Worm (Caenorhabditis elegans) whole organism, midembryonic: ENCODE results near the gene C31H2.3.

ENCODE experiments used
- T22C8.4 ChIP-seq: fragments of 200-800 bp; sonication (Bioruptor generic); IDR thresholded peaks from 2 replicates; pipeline ENCODE4 v1.3.6; 2022; ENCODE audit warnings: missing genetic modification characterization, missing compliant biosample characterization
- cog-1 ChIP-seq: sonication (generic microtip); optimal IDR thresholded peaks from 2 replicates; lab custom pipeline; 2016; ENCODE audit warnings: missing genetic modification characterization, missing compliant biosample characterization
- flt-1 ChIP-seq: fragments of 200-800 bp; sonication (Bioruptor generic); IDR thresholded peaks from 2 replicates; pipeline ENCODE4 v1.3.6; 2022; ENCODE audit warnings: missing genetic modification characterization, missing compliant biosample characterization
- klf-2 ChIP-seq: fragments of 200-800 bp; sonication (Bioruptor generic); conservative IDR thresholded peaks from 2 replicates; pipeline ENCODE4 v1.3.6; 2022; ENCODE audit warnings: missing genetic modification reagents, missing genetic modification characterization, missing compliant biosample characterization
- tab-1 ChIP-seq: fragments of 200-800 bp; sonication (Bioruptor generic); IDR thresholded peaks from 2 replicates; pipeline ENCODE4 v1.3.6; 2022; ENCODE audit warnings: missing genetic modification characterization, missing compliant biosample characterization
- ztf-23 ChIP-seq: fragments of 200-800 bp; sonication (Bioruptor generic); IDR thresholded peaks from 2 replicates; pipeline ENCODE4 v1.3.6; 2022; ENCODE audit warnings: missing genetic modification reagents, missing genetic modification characterization, missing compliant biosample characterization

DNA sequence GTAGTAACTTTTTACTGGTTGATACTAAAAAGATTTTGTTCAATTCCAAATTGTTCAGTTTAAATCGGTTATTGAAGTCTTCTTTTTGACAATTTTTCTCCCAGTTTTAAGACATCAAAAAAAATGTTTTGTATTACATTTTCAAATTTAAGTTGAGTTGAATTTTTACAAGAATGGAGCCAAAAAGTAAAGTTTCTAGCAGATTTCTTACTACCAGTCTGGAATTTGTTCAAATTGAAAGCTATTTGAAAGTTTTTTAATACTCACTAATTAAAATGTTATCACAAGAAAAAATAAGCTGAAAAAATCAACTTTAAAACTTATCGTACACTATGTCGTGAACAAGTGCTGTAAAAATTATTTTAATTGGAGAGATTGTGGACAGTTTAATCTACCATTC, 35.9 kb upstream of the C31H2.3 start:
- TF ChIP-seq flt-1 (GFP tag; lab: Robert Waterston, UW) (no peak), cog-1 (tag; lab: Kevin White, UChicago) (no peak), tab-1 (no peak), klf-2 (no peak), ztf-23 (GFP tag; lab: Robert Waterston, UW) (no peak), T22C8.4 (no peak)
